Worm (Caenorhabditis elegans): ENCODE data around the gene F59A6.12.

DNA sequence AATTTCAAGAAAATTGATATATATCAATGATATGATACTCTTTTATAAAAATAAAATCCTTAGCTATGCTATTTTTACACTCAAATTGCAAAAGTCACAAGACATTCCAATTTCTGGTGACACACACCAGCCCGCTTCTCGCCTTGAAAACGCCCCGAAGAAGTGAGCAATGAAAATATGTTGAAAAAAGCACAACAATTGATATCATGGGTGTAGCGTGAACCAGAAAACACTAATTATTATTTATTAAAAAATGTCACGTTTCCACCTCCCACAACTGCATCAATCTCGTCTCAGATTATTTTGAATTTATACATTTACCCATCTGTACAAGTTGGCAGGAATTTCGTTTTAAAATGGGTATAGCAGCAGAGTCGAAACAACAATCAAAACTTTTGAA, 7.1 kb downstream of the F59A6.12 start, which contains the start of gene F59A6.4:
- TF ChIP-seq nhr-11 (tag; optimal IDR thresholded peaks at IDR 0.05), result no peak
- no peak for TF ChIP-seq che-1 (tag; optimal IDR thresholded peaks at IDR 0.05)
- TF ChIP-seq ets-4 (tag; optimal IDR thresholded peaks at IDR 0.05), result no peak
- TF ChIP-seq F13H6.1 (tag; optimal IDR thresholded peaks at IDR 0.05), result no peak
- TF ChIP-seq elt-2 (tag; optimal IDR thresholded peaks at IDR 0.05), result no peak
- TF ChIP-seq npax-4 (tag; optimal IDR thresholded peaks at IDR 0.05), result no peak
- TF ChIP-seq ceh-24 (tag; optimal IDR thresholded peaks at IDR 0.05), result no peak
- no peak for TF ChIP-seq pha-2 (tag; optimal IDR thresholded peaks at IDR 0.05)
- TF ChIP-seq pha-4 (tag; optimal IDR thresholded peaks at IDR 0.05), result no peak
- TF ChIP-seq ceh-48 (tag; optimal IDR thresholded peaks at IDR 0.05), result no peak
- TF ChIP-seq zip-5 (tag; optimal IDR thresholded peaks at IDR 0.05), result no peak
- no peak for TF ChIP-seq T23F11.4 (GFP tag; optimal IDR thresholded peaks at IDR 0.05)
- no peak for TF ChIP-seq pqm-1 (tag; optimal IDR thresholded peaks at IDR 0.05)
